Fruit fly (Drosophila melanogaster): ENCODE measurements around the gene rudhira.

rudhira gene

DNA sequence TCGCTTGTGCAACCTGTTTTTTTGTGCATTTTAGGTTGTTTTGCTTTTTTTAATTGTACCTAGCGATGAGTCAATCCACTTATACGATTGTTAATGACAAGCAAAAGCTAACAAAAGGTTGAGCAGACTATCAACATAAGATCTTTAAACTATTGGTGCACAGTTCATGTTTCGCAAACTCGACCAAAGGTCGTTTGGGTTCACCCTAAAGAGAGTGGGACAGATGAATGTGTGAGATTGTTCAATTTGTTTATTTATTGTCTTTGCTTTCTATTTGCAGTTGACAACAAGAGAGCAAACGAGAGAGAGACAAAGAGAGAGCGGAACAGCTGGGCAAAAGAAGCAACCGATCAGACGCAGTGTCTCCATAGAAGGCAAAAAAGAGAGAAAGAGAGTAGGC is 6.3 kb downstream of the rudhira start (continued):
- TF ChIP-seq ttk (GFP tag; IDR thresholded peaks at IDR 0.05) (no peak), chinmo (GFP tag; IDR thresholded peaks at IDR 0.05; ENCODE audit: partially characterized antibody) (0 out of 4 replicates have a peak, but pooled peaks have one; percentile 59), oc (tag; optimal IDR thresholded peaks at IDR 0.05) (no peak), Lhr (GFP tag; optimal IDR thresholded peaks at IDR 0.05) (no peak), Dfd (GFP tag; optimal IDR thresholded peaks at IDR 0.05) (no peak), peb (GFP tag; IDR thresholded peaks at IDR 0.05) (no peak), Rx (GFP tag; IDR thresholded peaks at IDR 0.05) (no peak), yki (optimal IDR thresholded peaks at IDR 0.05) (no peak), CkIIα-i1 (GFP tag; IDR thresholded peaks at IDR 0.05) (no peak), CG13123 (GFP tag; optimal IDR thresholded peaks at IDR 0.05) (no peak), ind (GFP tag; optimal IDR thresholded peaks at IDR 0.05) (no peak), pb (GFP tag; optimal IDR thresholded peaks at IDR 0.05) (no peak), kah (GFP tag; optimal IDR thresholded peaks at IDR 0.05) (peak; percentile 24), CG12299 (tag; optimal IDR thresholded peaks at IDR 0.05) (no peak), cas (GFP tag; IDR thresholded peaks at IDR 0.05) (no peak), HmgD (GFP tag; optimal IDR thresholded peaks at IDR 0.05) (no peak), CG9797 (GFP tag; optimal IDR thresholded peaks at IDR 0.05) (no peak), CG16813 (GFP tag; IDR thresholded peaks at IDR 0.05; ENCODE audit: partially characterized antibody) (no peak), CG10959 (GFP tag; IDR thresholded peaks at IDR 0.05) (no peak), CG11247 (GFP tag; IDR thresholded peaks at IDR 0.05) (no peak), CG7786 (GFP tag; optimal IDR thresholded peaks at IDR 0.05) (no peak), CG2116 (GFP tag; optimal IDR thresholded peaks at IDR 0.05) (no peak), CG31365 (tag; optimal IDR thresholded peaks at IDR 0.05) (no peak), sens-2 (GFP tag; IDR thresholded peaks at IDR 0.05) (no peak), bsh (GFP tag; optimal IDR thresholded peaks at IDR 0.05) (peak; percentile 34 to 51), CG4617 (GFP tag; optimal IDR thresholded peaks at IDR 0.05; ENCODE audit: borderline replicate concordance) (no peak), Optix (GFP tag; IDR thresholded peaks at IDR 0.05) (no peak), pan (optimal IDR thresholded peaks at IDR 0.05) (no peak), pan (GFP tag; optimal IDR thresholded peaks at IDR 0.05 in 1 of 2, IDR thresholded peaks at IDR 0.05 in 1 of 2) (peak in 1 of 2 experiments; percentile 32), tx (GFP tag; optimal IDR thresholded peaks at IDR 0.05) (no peak), E2f2 (GFP tag; IDR thresholded peaks at IDR 0.05) (no peak), Bdp1 (GFP tag; optimal IDR thresholded peaks at IDR 0.05) (no peak), ERR (GFP tag; optimal IDR thresholded peaks at IDR 0.05) (no peak)

DNA sequence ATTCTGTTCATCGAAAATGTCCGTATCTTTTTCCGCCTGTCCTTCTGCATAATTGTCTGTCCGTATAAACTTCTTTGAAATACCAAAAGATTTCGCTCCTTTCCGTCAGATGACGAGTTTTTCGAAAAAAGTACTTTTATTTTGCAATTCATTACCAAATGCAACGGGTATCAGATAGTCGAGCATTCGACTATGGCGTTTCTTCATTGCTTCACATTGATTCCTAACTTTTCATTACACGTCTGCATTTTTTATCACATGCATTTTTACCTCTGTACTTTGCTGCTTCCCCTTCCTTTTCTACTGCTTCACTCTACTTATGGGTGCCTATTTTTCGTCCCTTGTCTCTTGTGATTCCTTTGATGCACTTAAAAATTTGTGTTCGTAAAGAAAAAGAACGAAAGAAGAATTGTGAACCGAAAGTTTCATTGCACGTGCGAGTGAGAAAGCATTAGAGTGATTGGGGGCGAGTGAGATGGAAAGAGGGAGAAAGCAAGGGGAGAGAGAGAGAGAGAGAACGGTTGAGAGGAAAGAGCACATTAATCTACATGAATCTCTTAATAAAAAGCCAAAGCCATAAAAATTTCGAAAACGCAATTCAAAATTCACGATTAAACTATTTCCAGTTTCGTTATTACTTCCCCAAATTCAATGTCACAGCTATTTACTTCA is 11.8 kb downstream of the rudhira start:
- TF ChIP-seq CG1233 (GFP tag; optimal IDR thresholded peaks at IDR 0.05) (no peak), CG6791 (GFP tag; IDR thresholded peaks at IDR 0.05; ENCODE audit: partially characterized antibody) (peak; percentile 61; the same call in 1 of the 3 replicates), az2 (GFP tag; optimal IDR thresholded peaks at IDR 0.05) (no peak), tx (GFP tag; optimal IDR thresholded peaks at IDR 0.05) (no peak), CG18476 (GFP tag; optimal IDR thresholded peaks at IDR 0.05) (no peak), CG1832 (GFP tag; optimal IDR thresholded peaks at IDR 0.05) (peak; percentile 81), Dbx (GFP tag; IDR thresholded peaks at IDR 0.05) (no peak), CG34224 (GFP tag; IDR thresholded peaks at IDR 0.05; ENCODE audit: partially characterized antibody) (0 out of 3 replicates have a peak, but pooled peaks have one; percentile 31), org-1 (GFP tag; optimal IDR thresholded peaks at IDR 0.05) (no peak), Jarid2 (GFP tag; optimal IDR thresholded peaks at IDR 0.05) (no peak), CG14860 (GFP tag; IDR thresholded peaks at IDR 0.05; ENCODE audit: partially characterized antibody) (peak; percentile 78), so (GFP tag; IDR thresholded peaks at IDR 0.05) (no peak), CG5245 (GFP tag; optimal IDR thresholded peaks at IDR 0.05) (no peak), mld (GFP tag; IDR thresholded peaks at IDR 0.05; ENCODE audit: partially characterized antibody) (0 out of 3 replicates have a peak, but pooled peaks have one; percentile 20), CG16813 (GFP tag; IDR thresholded peaks at IDR 0.05; ENCODE audit: partially characterized antibody) (peak; percentile 50), CG8478 (optimal IDR thresholded peaks at IDR 0.05) (peak; percentile 64), sc (optimal IDR thresholded peaks at IDR 0.05) (no peak), sc (GFP tag; optimal IDR thresholded peaks at IDR 0.05) (no peak), nerfin-2 (GFP tag; IDR thresholded peaks at IDR 0.05; ENCODE audit: partially characterized antibody) (0 out of 2 replicates have a peak, but pooled peaks have one; percentile 46), Bgb (GFP tag; IDR thresholded peaks at IDR 0.05; ENCODE audit: partially characterized antibody) (peak; percentile 40; the same call in 1 of the 2 replicates), CG8944 (GFP tag; optimal IDR thresholded peaks at IDR 0.05) (no peak)

All from whole organism, embryonic.